Fruit fly (Drosophila melanogaster) whole organism, embryonic: ENCODE results near the gene CG14015.

Experiments used
- CG11085 ChIP-seq: fragments of 200-800 bp; sonication (Bioruptor generic); IDR thresholded peaks from 2 replicates; pipeline ENCODE4 v1.3.6; 2022; ENCODE audit warnings: missing biosample characterization, missing genetic modification characterization
- CG12769 ChIP-seq: fragments of 200-800 bp; sonication (Bioruptor generic); optimal IDR thresholded peaks from 2 replicates; lab custom pipeline; 2019; ENCODE audit warnings: missing biosample characterization, mild to moderate bottlenecking, missing genetic modification characterization, moderate library complexity
- CG5953 ChIP-seq: fragments of 200-800 bp; sonication (Bioruptor generic); IDR thresholded peaks from 2 replicates; pipeline ENCODE4 v1.3.6; 2022; ENCODE audit warnings: missing biosample characterization, missing genetic modification characterization
- Dref ChIP-seq: fragments of 200-800 bp; sonication (Bioruptor generic); IDR thresholded peaks from 2 replicates; pipeline ENCODE4 v1.3.6; 2022; ENCODE audit warnings: missing biosample characterization, missing genetic modification characterization
- Nf-YA ChIP-seq: fragments of 200-800 bp; sonication (Bioruptor generic); IDR thresholded peaks from 2 replicates; pipeline ENCODE4 v1.3.6; 2022; ENCODE audit warnings: missing biosample characterization, missing genetic modification characterization
- Pdp1 ChIP-seq, 2 experiments: fragments of 200-800 bp; sonication (Bioruptor generic); optimal IDR thresholded peaks; 3 replicates each; lab custom pipeline; 2016; ENCODE audit warnings: missing biosample characterization in 2 of 2, missing genetic modification characterization in 2 of 2, mild to moderate bottlenecking in 1 of 2, moderate library complexity in 1 of 2
- insv ChIP-seq, 2 experiments: fragments of 200-800 bp; sonication (Bioruptor generic); optimal IDR thresholded peaks; 3 replicates each; lab custom pipeline; 2016 to 2018; ENCODE audit warnings: missing biosample characterization in 2 of 2, missing genetic modification characterization in 2 of 2
- lmd ChIP-seq: fragments of 200-800 bp; sonication (Bioruptor generic); IDR thresholded peaks from 2 replicates; pipeline ENCODE4 v1.3.6; 2022; ENCODE audit warnings: missing biosample characterization, missing genetic modification characterization

dm6 chr2L:5567103-5567502 lies 28.1 kb upstream of the CG14015 start:
- TF ChIP-seq insv (GFP tag; optimal IDR thresholded peaks at IDR 0.05; lab: Kevin White, UChicago) (no peak), Nf-YA (GFP tag; lab: Robert Waterston, UW) (no peak), CG5953 (GFP tag; lab: Robert Waterston, UW) (no peak), CG11085 (no peak), lmd (no peak), Pdp1 (GFP tag; optimal IDR thresholded peaks at IDR 0.05; lab: Kevin White, UChicago) (no peak), CG12769 (no peak), Dref (no peak)
